Fruit fly (Drosophila melanogaster) whole organism, embryonic: Measurements from ENCODE around the gene CG18213.

Experiments used
- Aef1 ChIP-seq: fragments of 200-800 bp; sonication (Bioruptor generic); IDR thresholded peaks from 3 replicates; pipeline ENCODE4 v1.3.6; 2022; ENCODE audit warnings: missing biosample characterization, missing genetic modification characterization
- BEAF-32 ChIP-seq: fragments of 200-800 bp; sonication (Bioruptor generic); optimal IDR thresholded peaks from 3 replicates; lab custom pipeline; 2017; ENCODE audit warnings: missing biosample characterization, missing genetic modification characterization, mild to moderate bottlenecking, moderate library complexity, missing genetic modification reagents
- Bdp1 ChIP-seq: fragments of 200-800 bp; sonication (Bioruptor generic); optimal IDR thresholded peaks from 3 replicates; lab custom pipeline; 2016; ENCODE audit warnings: missing biosample characterization, missing genetic modification characterization
- Bgb ChIP-seq: fragments of 200-800 bp; sonication (Bioruptor generic); IDR thresholded peaks from 2 replicates; pipeline ENCODE4 v1.3.6; 2022; ENCODE audit warnings: missing biosample characterization, missing genetic modification characterization; ENCODE audit not compliant: partially characterized antibody
- BtbVII ChIP-seq: fragments of 200-800 bp; sonication (Bioruptor generic); optimal IDR thresholded peaks from 3 replicates; lab custom pipeline; 2017; ENCODE audit warnings: missing biosample characterization, mild to moderate bottlenecking, missing genetic modification characterization
- C15 ChIP-seq: fragments of 200-800 bp; sonication (Bioruptor generic); IDR thresholded peaks from 3 replicates; pipeline ENCODE4 v1.3.6; 2022; ENCODE audit warnings: missing biosample characterization, missing genetic modification characterization
- CG10147 ChIP-seq: fragments of 200-800 bp; sonication (Bioruptor generic); optimal IDR thresholded peaks from 2 replicates; lab custom pipeline; 2019; ENCODE audit warnings: missing biosample characterization, mild to moderate bottlenecking, missing genetic modification characterization, moderate library complexity
- CG12155 ChIP-seq: fragments of 200-800 bp; sonication (Bioruptor generic); optimal IDR thresholded peaks from 3 replicates; lab custom pipeline; 2016; ENCODE audit warnings: missing biosample characterization, missing genetic modification characterization
- CG13775 ChIP-seq: fragments of 200-800 bp; sonication (Bioruptor generic); optimal IDR thresholded peaks from 3 replicates; lab custom pipeline; 2017; ENCODE audit warnings: missing biosample characterization, mild to moderate bottlenecking, missing genetic modification characterization
- CG13894 ChIP-seq: fragments of 200-800 bp; sonication (Bioruptor generic); optimal IDR thresholded peaks from 3 replicates; lab custom pipeline; 2018; ENCODE audit warnings: missing biosample characterization, mild to moderate bottlenecking, missing genetic modification characterization, moderate library complexity
- CG15601 ChIP-seq: fragments of 200-800 bp; sonication (Bioruptor generic); optimal IDR thresholded peaks from 3 replicates; lab custom pipeline; 2019; ENCODE audit warnings: missing biosample characterization, mild to moderate bottlenecking, missing genetic modification characterization, moderate library complexity
- CG1603 ChIP-seq: fragments of 200-800 bp; sonication (Bioruptor generic); optimal IDR thresholded peaks from 2 replicates; lab custom pipeline; 2019; ENCODE audit warnings: missing biosample characterization, mild to moderate bottlenecking, missing genetic modification characterization, moderate library complexity
- CG2120 ChIP-seq: fragments of 200-800 bp; sonication (Bioruptor generic); optimal IDR thresholded peaks from 3 replicates; lab custom pipeline; 2016; ENCODE audit warnings: missing biosample characterization, missing genetic modification characterization
- CG2678 ChIP-seq: fragments of 200-800 bp; sonication (Bioruptor generic); optimal IDR thresholded peaks from 3 replicates; lab custom pipeline; 2019; ENCODE audit warnings: missing biosample characterization, mild to moderate bottlenecking, missing genetic modification characterization, moderate library complexity
- CG31365 ChIP-seq: fragments of 200-800 bp; sonication (Bioruptor generic); optimal IDR thresholded peaks from 2 replicates; lab custom pipeline; 2018; ENCODE audit warnings: missing biosample characterization, mild to moderate bottlenecking, missing genetic modification characterization
- CG32767 ChIP-seq: fragments of 200-800 bp; sonication (Bioruptor generic); IDR thresholded peaks from 2 replicates; pipeline ENCODE4 v1.3.6; 2022; ENCODE audit warnings: missing biosample characterization, missing genetic modification characterization
- CG3838 ChIP-seq: fragments of 200-800 bp; sonication (Bioruptor generic); optimal IDR thresholded peaks from 3 replicates; lab custom pipeline; 2016; ENCODE audit warnings: missing biosample characterization, missing genetic modification characterization
- CG4854 ChIP-seq: fragments of 200-800 bp; sonication (Bioruptor generic); optimal IDR thresholded peaks from 2 replicates; lab custom pipeline; 2016; ENCODE audit warnings: missing biosample characterization, missing genetic modification characterization, inconsistent platforms
- CG5953 ChIP-seq: fragments of 200-800 bp; sonication (Bioruptor generic); IDR thresholded peaks from 2 replicates; pipeline ENCODE4 v1.3.6; 2022; ENCODE audit warnings: missing biosample characterization, missing genetic modification characterization
- CTCF ChIP-seq: fragments of 200-800 bp; sonication (Bioruptor generic); optimal IDR thresholded peaks from 2 replicates; lab custom pipeline; 2017; ENCODE audit warnings: missing biosample characterization, mild to moderate bottlenecking, missing genetic modification characterization, moderate library complexity
- CoRest ChIP-seq: fragments of 200-800 bp; sonication (Bioruptor generic); optimal IDR thresholded peaks from 3 replicates; lab custom pipeline; 2018; ENCODE audit warnings: missing biosample characterization, mild to moderate bottlenecking, missing genetic modification characterization, moderate library complexity
- Dll ChIP-seq: fragments of 200-800 bp; sonication (Bioruptor generic); IDR thresholded peaks from 4 replicates; pipeline ENCODE4 v1.3.6; 2022; ENCODE audit warnings: missing biosample characterization, missing genetic modification characterization; ENCODE audit not compliant: partially characterized antibody
- Fer1 ChIP-seq: fragments of 200-800 bp; sonication (Bioruptor generic); optimal IDR thresholded peaks from 2 replicates; lab custom pipeline; 2017; ENCODE audit warnings: missing biosample characterization, mild to moderate bottlenecking, missing genetic modification characterization
- HLH3B ChIP-seq: fragments of 200-800 bp; sonication (Bioruptor generic); IDR thresholded peaks from 2 replicates; pipeline ENCODE4 v1.3.6; 2022; ENCODE audit warnings: missing biosample characterization, missing genetic modification characterization
- Hey ChIP-seq: fragments of 200-800 bp; sonication (Bioruptor generic); optimal IDR thresholded peaks from 3 replicates; lab custom pipeline; 2018; ENCODE audit warnings: missing biosample characterization, mild to moderate bottlenecking, missing genetic modification characterization
- Myb ChIP-seq: fragments of 200-800 bp; sonication (Bioruptor generic); optimal IDR thresholded peaks from 2 replicates; lab custom pipeline; 2016; ENCODE audit warnings: missing biosample characterization, missing genetic modification characterization
- NC2α ChIP-seq: fragments of 200-800 bp; sonication (Bioruptor generic); optimal IDR thresholded peaks from 2 replicates; lab custom pipeline; 2016; ENCODE audit warnings: missing biosample characterization, missing genetic modification characterization
- Side ChIP-seq: fragments of 200-800 bp; sonication (Bioruptor generic); optimal IDR thresholded peaks from 2 replicates; lab custom pipeline; 2016; ENCODE audit warnings: missing biosample characterization, missing genetic modification characterization
- Sox100B ChIP-seq: fragments of 200-800 bp; sonication (Bioruptor generic); optimal IDR thresholded peaks from 3 replicates; lab custom pipeline; 2018; ENCODE audit warnings: missing biosample characterization, mild to moderate bottlenecking, missing genetic modification characterization
- Stat92E ChIP-seq, 3 experiments: fragments of >200 bp in 2 of 3; fragments of 200-800 bp in 1 of 3; sonication (Bioruptor generic) in 1 of 3; optimal IDR thresholded peaks; 2 replicates each; lab custom pipeline; 2017 to 2019; ENCODE audit warnings: missing biosample characterization in 3 of 3, missing genetic modification characterization in 3 of 3, mild to moderate bottlenecking in 1 of 3, moderate library complexity in 1 of 3
- Taf1 ChIP-seq: fragments of 200-800 bp; sonication (Bioruptor generic); IDR thresholded peaks from 2 replicates; pipeline ENCODE4 v1.3.6; 2022; ENCODE audit warnings: missing biosample characterization, missing genetic modification characterization
- abd-A ChIP-seq: fragments of 200-800 bp; sonication (Bioruptor generic); optimal IDR thresholded peaks from 3 replicates; lab custom pipeline; 2019; ENCODE audit warnings: missing biosample characterization, mild to moderate bottlenecking, missing genetic modification characterization, moderate library complexity
- ara ChIP-seq: fragments of 200-800 bp; sonication (Bioruptor generic); IDR thresholded peaks from 2 replicates; pipeline ENCODE4 v1.3.6; 2022; ENCODE audit warnings: missing biosample characterization, missing genetic modification characterization
- ash1 ChIP-seq: fragments of 200-800 bp; sonication (Bioruptor generic); optimal IDR thresholded peaks from 2 replicates; lab custom pipeline; 2018; ENCODE audit warnings: missing biosample characterization, mild to moderate bottlenecking, missing genetic modification characterization
- bbx ChIP-seq: fragments of 200-800 bp; sonication (Bioruptor generic); IDR thresholded peaks from 2 replicates; pipeline ENCODE4 v1.3.6; 2022; ENCODE audit warnings: missing biosample characterization, missing genetic modification characterization; ENCODE audit not compliant: partially characterized antibody
- dmrt99B ChIP-seq: fragments of 200-800 bp; sonication (Bioruptor generic); optimal IDR thresholded peaks from 2 replicates; lab custom pipeline; 2018; ENCODE audit warnings: missing biosample characterization, mild to moderate bottlenecking, missing genetic modification characterization, moderate library complexity
- dysf ChIP-seq: fragments of 200-800 bp; sonication (Bioruptor generic); IDR thresholded peaks from 3 replicates; pipeline ENCODE4 v1.3.6; 2022; ENCODE audit warnings: missing biosample characterization, missing genetic modification characterization
- eve ChIP-seq, 2 experiments: fragments of >200 bp; optimal IDR thresholded peaks; 2 replicates each; lab custom pipeline; 2017; ENCODE audit warnings: missing biosample characterization in 2 of 2, missing genetic modification characterization in 2 of 2
- gce ChIP-seq: fragments of 200-800 bp; sonication (Bioruptor generic); IDR thresholded peaks from 3 replicates; pipeline ENCODE4 v1.3.6; 2022; ENCODE audit warnings: missing biosample characterization, missing genetic modification characterization
- mld ChIP-seq: fragments of 200-800 bp; sonication (Bioruptor generic); IDR thresholded peaks from 3 replicates; pipeline ENCODE4 v1.3.6; 2022; ENCODE audit warnings: missing biosample characterization, missing genetic modification characterization; ENCODE audit not compliant: partially characterized antibody
- nom ChIP-seq: fragments of 200-800 bp; sonication (Bioruptor generic); optimal IDR thresholded peaks from 2 replicates; lab custom pipeline; 2017; ENCODE audit warnings: missing biosample characterization, missing genetic modification characterization, mild to moderate bottlenecking, moderate library complexity, missing genetic modification reagents
- odd ChIP-seq: fragments of 200-800 bp; sonication (Bioruptor generic); optimal IDR thresholded peaks from 2 replicates; lab custom pipeline; 2017; ENCODE audit warnings: missing biosample characterization, mild to moderate bottlenecking, missing genetic modification characterization
- otp ChIP-seq: fragments of 200-800 bp; sonication (Bioruptor generic); IDR thresholded peaks from 3 replicates; pipeline ENCODE4, ENCODE4 v1.3.6; 2022; ENCODE audit warnings: missing biosample characterization, missing genetic modification characterization
- sd ChIP-seq: fragments of 200-800 bp; sonication (Bioruptor generic); optimal IDR thresholded peaks from 3 replicates; lab custom pipeline; 2018; ENCODE audit warnings: missing biosample characterization, mild to moderate bottlenecking, missing genetic modification characterization, moderate library complexity
- slbo ChIP-seq: fragments of 200-800 bp; sonication (Bioruptor generic); IDR thresholded peaks from 2 replicates; pipeline ENCODE4 v1.3.6; 2022; ENCODE audit warnings: missing biosample characterization, missing genetic modification characterization
- sob ChIP-seq: fragments of 200-800 bp; sonication (Bioruptor generic); IDR thresholded peaks from 2 replicates; pipeline ENCODE4 v1.3.6; 2022; ENCODE audit warnings: missing biosample characterization, missing genetic modification characterization
- tll ChIP-seq, 2 experiments: fragments of 200-800 bp in 1 of 2; fragments of >200 bp in 1 of 2; sonication (Bioruptor generic) in 1 of 2; optimal IDR thresholded peaks; 2 replicates each; lab custom pipeline; 2017 to 2019; ENCODE audit warnings: missing biosample characterization in 2 of 2, missing genetic modification characterization in 2 of 2, mild to moderate bottlenecking in 1 of 2, moderate library complexity in 1 of 2
- zfh1 ChIP-seq: fragments of 200-800 bp; sonication (Bioruptor generic); IDR thresholded peaks from 3 replicates; pipeline ENCODE4 v1.3.6; 2022; ENCODE audit warnings: missing biosample characterization, missing genetic modification characterization

Gene CG18213

dm6 chr3R:17053415-17054177, 13.6 kb upstream of the CG18213 start, which contains the start of gene Dad (continued):
- TF ChIP-seq Hey (tag; lab: Kevin White, UChicago) (no peak), HLH3B (GFP tag; lab: Robert Waterston, UW) (0 out of 2 replicates have a peak, but pooled peaks have one; percentile 8), Stat92E (GFP tag; optimal IDR thresholded peaks at IDR 0.05; lab: Kevin White, UChicago) (peak in 1 of 3 experiments; percentile 52), Bdp1 (GFP tag; lab: Kevin White, UChicago) (no peak), CG15601 (tag; lab: Kevin White, UChicago) (peak; percentile 40), CTCF (GFP tag; lab: Kevin White, UChicago) (no peak), bbx (GFP tag; lab: Robert Waterston, UW) (peak; percentile 42; the same call in 1 of the 2 replicates), C15 (GFP tag; lab: Robert Waterston, UW) (no peak), CG1603 (peak; percentile 12), Sox100B (GFP tag; lab: Kevin White, UChicago) (no peak), CoRest (tag; lab: Kevin White, UChicago) (no peak), gce (0 out of 3 replicates have a peak, but pooled peaks have one; percentile 30), CG2120 (GFP tag; lab: Kevin White, UChicago) (peak; percentile 18), mld (GFP tag; lab: Robert Waterston, UW) (no peak), ash1 (GFP tag; lab: Kevin White, UChicago) (peak; percentile 82), otp (0 out of 3 replicates have a peak, but pooled peaks have one; percentile 37), Fer1 (GFP tag; lab: Kevin White, UChicago) (peak; percentile 29), eve (GFP tag; optimal IDR thresholded peaks at IDR 0.05; lab: Kevin White, UChicago) (peak in 1 of 2 experiments; percentile 86), dmrt99B (peak; percentile 19), CG4854 (GFP tag; lab: Kevin White, UChicago) (peak; percentile 12), tll (GFP tag; optimal IDR thresholded peaks at IDR 0.05; lab: Kevin White, UChicago) (no peak), Taf1 (no peak), Myb (GFP tag; lab: Kevin White, UChicago) (peak; percentile 30), CG3838 (no peak), nom (GFP tag; lab: Kevin White, UChicago) (peak; percentile 69), dysf (GFP tag; lab: Robert Waterston, UW) (no peak), BtbVII (GFP tag; lab: Kevin White, UChicago) (peak; percentile 74), CG10147 (GFP tag; lab: Kevin White, UChicago) (peak; percentile 5), odd (GFP tag; lab: Kevin White, UChicago) (peak; percentile 39), CG5953 (GFP tag; lab: Robert Waterston, UW) (0 out of 2 replicates have a peak, but pooled peaks have one; percentile 27), BEAF-32 (GFP tag; lab: Kevin White, UChicago) (peak; percentile 1), CG2678 (tag; lab: Kevin White, UChicago) (peak; percentile 25), abd-A (tag; lab: Kevin White, UChicago) (peak; percentile 67), CG13775 (GFP tag; lab: Kevin White, UChicago) (peak; percentile 22), NC2α (GFP tag; lab: Kevin White, UChicago) (peak; percentile 5), Dll (GFP tag; lab: Robert Waterston, UW) (peak; percentile 56; the same call in 3 of the 4 replicates), CG32767 (GFP tag; lab: Robert Waterston, UW) (peak; percentile 23; the same call in 1 of the 2 replicates), zfh1 (0 out of 3 replicates have a peak, but pooled peaks have one; percentile 23), CG13894 (peak; percentile 10), CG31365 (tag; lab: Kevin White, UChicago) (peak; percentile 36), ara (GFP tag; lab: Robert Waterston, UW) (0 out of 2 replicates have a peak, but pooled peaks have one; percentile 20), sob (GFP tag; lab: Robert Waterston, UW) (no peak), slbo (GFP tag; lab: Robert Waterston, UW) (0 out of 2 replicates have a peak, but pooled peaks have one; percentile 28), Bgb (GFP tag; lab: Robert Waterston, UW) (peak; percentile 43), sd (tag; lab: Kevin White, UChicago) (peak; percentile 7), Side (GFP tag; lab: Kevin White, UChicago) (peak; percentile 11), Aef1 (GFP tag; lab: Robert Waterston, UW) (no peak), CG12155 (GFP tag; lab: Kevin White, UChicago) (no peak)
